Fruit fly (Drosophila melanogaster) whole organism: ENCODE data around the gene trc.

Source experiments
- CG8478 ChIP-seq: fragments of >200 bp; optimal IDR thresholded peaks from 2 replicates; lab custom pipeline; 2018; ENCODE audit warnings: inconsistent platforms
- Dll ChIP-seq: fragments of >200 bp; optimal IDR thresholded peaks from 2 replicates; lab custom pipeline; 2017
- EcR ChIP-seq, 2 experiments: fragments of >200 bp; optimal IDR thresholded peaks; 2 replicates each; lab custom pipeline; 2017; ENCODE audit warnings: missing biosample characterization in 2 of 2, missing genetic modification characterization in 2 of 2, missing genetic modification reagents in 2 of 2
- pan ChIP-seq: fragments of >200 bp; optimal IDR thresholded peaks from 2 replicates; lab custom pipeline; 2017
- psq ChIP-seq: fragments of >200 bp; optimal IDR thresholded peaks from 2 replicates; lab custom pipeline; 2017
- usp ChIP-seq: fragments of >200 bp; optimal IDR thresholded peaks from 2 replicates; lab custom pipeline; 2017; ENCODE audit warnings: missing biosample characterization, missing genetic modification characterization, mixed read lengths

The trc gene

dm6 chr3L:19787632-19788031, 46.5 kb downstream of the trc start:
- TF ChIP-seq pan, result no peak
- TF ChIP-seq CG8478 (lab: Kevin White, UChicago), result no peak
- TF ChIP-seq psq, result no peak
- TF ChIP-seq EcR (GFP tag; optimal IDR thresholded peaks at IDR 0.05; lab: Kevin White, UChicago), result no peak
- no peak for TF ChIP-seq Dll (lab: Kevin White, UChicago)
- no peak for TF ChIP-seq usp (GFP tag; lab: Kevin White, UChicago)
